Fruit fly (Drosophila melanogaster): ENCODE results near the gene CG8952.

Gene CG8952

dm6 chrX:15740881-15741280 lies 25.4 kb downstream of the CG8952 start:
- TF ChIP-seq CG32264 (GFP tag; optimal IDR thresholded peaks at IDR 0.05) (no peak), ey (GFP tag; optimal IDR thresholded peaks at IDR 0.05) (no peak), Abd-B (GFP tag; optimal IDR thresholded peaks at IDR 0.05) (no peak), OdsH (GFP tag; optimal IDR thresholded peaks at IDR 0.05) (no peak), sage (GFP tag; optimal IDR thresholded peaks at IDR 0.05) (no peak), HLH106 (tag; optimal IDR thresholded peaks at IDR 0.05) (no peak), Rel (GFP tag; optimal IDR thresholded peaks at IDR 0.05) (no peak), Rel (tag; optimal IDR thresholded peaks at IDR 0.05) (no peak), dsf (GFP tag; optimal IDR thresholded peaks at IDR 0.05; ENCODE audit: borderline replicate concordance) (no peak), CrebA (GFP tag; optimal IDR thresholded peaks at IDR 0.05; ENCODE audit: borderline replicate concordance) (no peak), psq (GFP tag; optimal IDR thresholded peaks at IDR 0.05) (no peak), Mio (GFP tag; optimal IDR thresholded peaks at IDR 0.05) (no peak), Hr83 (GFP tag; optimal IDR thresholded peaks at IDR 0.05; ENCODE audit: poor library complexity, severe bottlenecking) (no peak), Dfd (GFP tag; optimal IDR thresholded peaks at IDR 0.05) (no peak), pan (optimal IDR thresholded peaks at IDR 0.05) (no peak), dmrt93B (GFP tag; optimal IDR thresholded peaks at IDR 0.05) (no peak)

dm6 chrX:15740288-15740726 lies 25.9 kb downstream of the CG8952 start:
- peak; percentile 14 for TF ChIP-seq Hr83 (GFP tag; optimal IDR thresholded peaks at IDR 0.05; ENCODE audit: poor library complexity, severe bottlenecking)
- TF ChIP-seq dsf (GFP tag; optimal IDR thresholded peaks at IDR 0.05; ENCODE audit: borderline replicate concordance), result no peak
- peak; percentile 74 for TF ChIP-seq Jra (GFP tag; optimal IDR thresholded peaks at IDR 0.05)
- peak; percentile 86 for TF ChIP-seq br (GFP tag; optimal IDR thresholded peaks at IDR 0.05)
- TF ChIP-seq foxo (GFP tag; optimal IDR thresholded peaks at IDR 0.05), result peak; percentile 49 to 85
- TF ChIP-seq Hnf4 (GFP tag; optimal IDR thresholded peaks at IDR 0.05), result peak; percentile 84
- TF ChIP-seq Mio (GFP tag; optimal IDR thresholded peaks at IDR 0.05), result no peak
- peak; percentile 52 for TF ChIP-seq woc (GFP tag; optimal IDR thresholded peaks at IDR 0.05)
- TF ChIP-seq Rel (GFP tag; optimal IDR thresholded peaks at IDR 0.05), result no peak
- peak; percentile 57 for TF ChIP-seq Rel (tag; optimal IDR thresholded peaks at IDR 0.05)
- peak; percentile 84 for TF ChIP-seq ey (GFP tag; optimal IDR thresholded peaks at IDR 0.05)
- TF ChIP-seq OdsH (GFP tag; optimal IDR thresholded peaks at IDR 0.05), result peak; percentile 82
- TF ChIP-seq psq (GFP tag; optimal IDR thresholded peaks at IDR 0.05), result peak; percentile 61
- TF ChIP-seq fru (GFP tag; optimal IDR thresholded peaks at IDR 0.05), result peak; percentile 85
- peak; percentile 48 for TF ChIP-seq CG32264 (GFP tag; optimal IDR thresholded peaks at IDR 0.05)
- no peak for TF ChIP-seq CrebA (GFP tag; optimal IDR thresholded peaks at IDR 0.05; ENCODE audit: borderline replicate concordance)
- TF ChIP-seq lola (GFP tag; optimal IDR thresholded peaks at IDR 0.05), result no peak
- TF ChIP-seq tai (GFP tag; optimal IDR thresholded peaks at IDR 0.05), result no peak
- peak; percentile 84 for TF ChIP-seq Sp1 (GFP tag; optimal IDR thresholded peaks at IDR 0.05)
- no peak for TF ChIP-seq Dfd (GFP tag; optimal IDR thresholded peaks at IDR 0.05)
- TF ChIP-seq CG9705 (GFP tag; optimal IDR thresholded peaks at IDR 0.05), result no peak
- TF ChIP-seq HLH106 (tag; optimal IDR thresholded peaks at IDR 0.05), result peak; percentile 77
- TF ChIP-seq Abd-B (GFP tag; optimal IDR thresholded peaks at IDR 0.05), result no peak
- no peak for TF ChIP-seq usp (GFP tag; optimal IDR thresholded peaks at IDR 0.05)
- peak; percentile 97 for TF ChIP-seq h (GFP tag; optimal IDR thresholded peaks at IDR 0.05)
- no peak for TF ChIP-seq Vsx2 (GFP tag; optimal IDR thresholded peaks at IDR 0.05; ENCODE audit: partially characterized antibody)
- no peak for TF ChIP-seq dl (GFP tag; optimal IDR thresholded peaks at IDR 0.05; ENCODE audit: insufficient read depth in 1 of 2, partially characterized antibody in 2 of 2)
- TF ChIP-seq sv (GFP tag; optimal IDR thresholded peaks at IDR 0.05), result peak; percentile 55
- TF ChIP-seq rgr (GFP tag; optimal IDR thresholded peaks at IDR 0.05), result peak; percentile 82

- TF ChIP-seq Sp1 (GFP tag; optimal IDR thresholded peaks at IDR 0.05) (peak; percentile 55), N (GFP tag; optimal IDR thresholded peaks at IDR 0.05) (no peak), sv (GFP tag; optimal IDR thresholded peaks at IDR 0.05) (no peak), fru (GFP tag; optimal IDR thresholded peaks at IDR 0.05) (peak; percentile 62), usp (GFP tag; optimal IDR thresholded peaks at IDR 0.05) (no peak), GATAd (GFP tag; optimal IDR thresholded peaks at IDR 0.05) (no peak), dmrt93B (GFP tag; optimal IDR thresholded peaks at IDR 0.05) (no peak), woc (GFP tag; optimal IDR thresholded peaks at IDR 0.05) (peak; percentile 86), rgr (GFP tag; optimal IDR thresholded peaks at IDR 0.05) (peak; percentile 61), Myc (optimal IDR thresholded peaks at IDR 0.05) (peak; percentile 97), lola (GFP tag; optimal IDR thresholded peaks at IDR 0.05) (no peak), Jra (GFP tag; optimal IDR thresholded peaks at IDR 0.05) (no peak), psq (GFP tag; optimal IDR thresholded peaks at IDR 0.05) (peak; percentile 43), h (GFP tag; optimal IDR thresholded peaks at IDR 0.05) (peak; percentile 63), ey (GFP tag; optimal IDR thresholded peaks at IDR 0.05) (peak; percentile 36), CG9705 (GFP tag; optimal IDR thresholded peaks at IDR 0.05) (peak; percentile 61), brk (GFP tag; optimal IDR thresholded peaks at IDR 0.05) (no peak), Abd-B (GFP tag; optimal IDR thresholded peaks at IDR 0.05) (no peak), Hr83 (GFP tag; optimal IDR thresholded peaks at IDR 0.05; ENCODE audit: poor library complexity, severe bottlenecking) (no peak), Vsx2 (GFP tag; optimal IDR thresholded peaks at IDR 0.05; ENCODE audit: partially characterized antibody) (no peak), sage (GFP tag; optimal IDR thresholded peaks at IDR 0.05) (no peak), OdsH (GFP tag; optimal IDR thresholded peaks at IDR 0.05) (peak; percentile 31), CrebA (GFP tag; optimal IDR thresholded peaks at IDR 0.05; ENCODE audit: borderline replicate concordance) (no peak), pan (optimal IDR thresholded peaks at IDR 0.05) (no peak), br (GFP tag; optimal IDR thresholded peaks at IDR 0.05) (peak; percentile 37), foxo (GFP tag; optimal IDR thresholded peaks at IDR 0.05) (peak in 1 of 2 experiments; percentile 72), tai (GFP tag; optimal IDR thresholded peaks at IDR 0.05) (no peak), Dfd (GFP tag; optimal IDR thresholded peaks at IDR 0.05) (no peak), HLH106 (tag; optimal IDR thresholded peaks at IDR 0.05) (peak; percentile 78), dsf (GFP tag; optimal IDR thresholded peaks at IDR 0.05; ENCODE audit: borderline replicate concordance) (no peak), Rel (GFP tag; optimal IDR thresholded peaks at IDR 0.05) (no peak), Rel (tag; optimal IDR thresholded peaks at IDR 0.05) (peak; percentile 61), jim (GFP tag; optimal IDR thresholded peaks at IDR 0.05) (no peak)
These were observed 27.2 kb downstream of the CG8952 start, which contains the start of the genes CG11679 and CG8206 for dm6 chrX:15738890-15739550. Gene CG11679, minus strand, starts transcription at chrX:15738954. Gene CG8206, plus strand, starts transcription at chrX:15739230.
